Worm (Caenorhabditis elegans) whole organism, early embryonic: ENCODE results near the gene Y66C5A.2.

Experiments used
- F13C5.2 ChIP-seq: sonication (generic microtip); optimal IDR thresholded peaks from 2 replicates; lab custom pipeline; 2017; ENCODE audit warnings: mild to moderate bottlenecking, missing genetic modification characterization, inconsistent platforms, missing compliant biosample characterization
- aly-1 ChIP-seq: sonication (generic microtip); optimal IDR thresholded peaks from 2 replicates; lab custom pipeline; 2016; ENCODE audit warnings: missing genetic modification characterization, missing compliant biosample characterization
- hnd-1 ChIP-seq: sonication (generic microtip); optimal IDR thresholded peaks from 2 replicates; lab custom pipeline; 2016; ENCODE audit warnings: missing genetic modification characterization, missing compliant biosample characterization
- scrt-1 ChIP-seq: fragments of 200-800 bp; sonication (Bioruptor generic); IDR thresholded peaks from 2 replicates; pipeline ENCODE4 v1.3.6; 2022; ENCODE audit warnings: missing genetic modification characterization, missing compliant biosample characterization
- tbx-11 ChIP-seq: fragments of 200-800 bp; sonication (Bioruptor generic); IDR thresholded peaks from 2 replicates; pipeline ENCODE4 v1.3.6; 2022; ENCODE audit warnings: missing genetic modification characterization, missing compliant biosample characterization

- TF ChIP-seq aly-1 (tag; lab: Kevin White, UChicago): no peak
- no peak for TF ChIP-seq tbx-11 (GFP tag; lab: Robert Waterston, UW)
- TF ChIP-seq scrt-1 (GFP tag; lab: Robert Waterston, UW): no peak
- no peak for TF ChIP-seq hnd-1 (tag; lab: Kevin White, UChicago)
- TF ChIP-seq F13C5.2: no peak
Observed at ce11 chrX:14484827-14485226, 24.3 kb downstream of the Y66C5A.2 start, which contains the start of gene M163.8.
